Fruit fly (Drosophila melanogaster): ENCODE measurements around the gene CG7083.

The CG7083 gene

DNA sequence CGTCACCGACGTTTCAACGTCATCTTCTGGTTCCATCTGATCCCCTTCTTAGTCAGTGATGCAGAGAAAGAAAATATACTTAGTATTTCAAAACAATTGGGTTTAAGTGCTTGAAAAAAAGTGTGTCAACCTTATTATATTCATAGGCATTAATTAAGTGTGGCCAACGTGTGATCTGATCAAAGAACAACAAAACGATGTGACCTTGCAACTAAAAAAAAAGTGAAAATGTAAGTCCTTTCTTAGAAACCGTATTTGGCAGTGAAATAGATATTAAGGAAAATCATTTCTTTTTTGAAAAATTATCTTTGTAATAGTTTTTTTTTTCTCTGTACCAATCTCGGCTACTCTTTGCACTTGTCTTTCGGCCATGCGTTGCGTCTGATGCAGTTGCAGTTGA is 44.5 kb downstream of the CG7083 start:
- TF ChIP-seq CG10321 (GFP tag; IDR thresholded peaks at IDR 0.05) (no peak), Oaz (GFP tag; IDR thresholded peaks at IDR 0.05) (no peak), CG18262 (tag; optimal IDR thresholded peaks at IDR 0.05) (peak; percentile 28), CG11504 (tag; optimal IDR thresholded peaks at IDR 0.05) (peak; percentile 58), gem (tag; optimal IDR thresholded peaks at IDR 0.05) (peak; percentile 49), CG9609 (GFP tag; optimal IDR thresholded peaks at IDR 0.05) (peak; percentile 10), bab2 (GFP tag; optimal IDR thresholded peaks at IDR 0.05) (no peak), CG12071 (GFP tag; optimal IDR thresholded peaks at IDR 0.05) (no peak), Ssrp (tag; optimal IDR thresholded peaks at IDR 0.05) (peak; percentile 31), wek (GFP tag; optimal IDR thresholded peaks at IDR 0.05) (no peak), phol (tag; optimal IDR thresholded peaks at IDR 0.05) (peak; percentile 47), CG2712 (tag; optimal IDR thresholded peaks at IDR 0.05) (peak; percentile 26), tin (GFP tag; optimal IDR thresholded peaks at IDR 0.05) (no peak), nmo (GFP tag; optimal IDR thresholded peaks at IDR 0.05) (peak; percentile 44), CG3065 (GFP tag; optimal IDR thresholded peaks at IDR 0.05) (no peak), CG12659 (GFP tag; optimal IDR thresholded peaks at IDR 0.05) (no peak), zfh2 (GFP tag; optimal IDR thresholded peaks at IDR 0.05) (no peak), CG6254 (GFP tag; optimal IDR thresholded peaks at IDR 0.05) (peak; percentile 4), Dfd (GFP tag; optimal IDR thresholded peaks at IDR 0.05) (no peak), Drgx (GFP tag; IDR thresholded peaks at IDR 0.05) (peak; percentile 56; the same call in 1 of the 2 replicates), Sox100B (GFP tag; optimal IDR thresholded peaks at IDR 0.05) (no peak), Tbp (GFP tag; optimal IDR thresholded peaks at IDR 0.05) (no peak), CG12391 (tag; optimal IDR thresholded peaks at IDR 0.05) (peak; percentile 7), Oli (tag; optimal IDR thresholded peaks at IDR 0.05) (peak; percentile 25), Blimp-1 (GFP tag; optimal IDR thresholded peaks at IDR 0.05) (peak; percentile 63), CG14710 (tag; optimal IDR thresholded peaks at IDR 0.05) (peak; percentile 15), CoRest (tag; optimal IDR thresholded peaks at IDR 0.05) (no peak), CG8281 (tag; optimal IDR thresholded peaks at IDR 0.05) (no peak), tx (GFP tag; optimal IDR thresholded peaks at IDR 0.05) (no peak), p53 (GFP tag; optimal IDR thresholded peaks at IDR 0.05) (no peak), nau (GFP tag; optimal IDR thresholded peaks at IDR 0.05) (no peak), tio (GFP tag; optimal IDR thresholded peaks at IDR 0.05) (peak; percentile 10), CG16813 (GFP tag; IDR thresholded peaks at IDR 0.05; ENCODE audit: partially characterized antibody) (no peak), CG10979 (tag; optimal IDR thresholded peaks at IDR 0.05) (peak; percentile 56), pros (GFP tag; optimal IDR thresholded peaks at IDR 0.05) (no peak), CG10147 (GFP tag; optimal IDR thresholded peaks at IDR 0.05) (no peak), Antp (GFP tag; optimal IDR thresholded peaks at IDR 0.05) (no peak), Adf1 (GFP tag; IDR thresholded peaks at IDR 0.05) (no peak), CG31441 (GFP tag; IDR thresholded peaks at IDR 0.05) (peak; percentile 29; the same call in 1 of the 2 replicates), CG10959 (GFP tag; IDR thresholded peaks at IDR 0.05) (no peak), fd96Cb (tag; optimal IDR thresholded peaks at IDR 0.05) (peak; percentile 25), bsh (GFP tag; optimal IDR thresholded peaks at IDR 0.05) (peak in 1 of 2 experiments; percentile 61), dmrt11E (tag; optimal IDR thresholded peaks at IDR 0.05) (no peak), cas (GFP tag; IDR thresholded peaks at IDR 0.05) (no peak), CG8388 (GFP tag; optimal IDR thresholded peaks at IDR 0.05) (peak; percentile 10), Lhr (GFP tag; optimal IDR thresholded peaks at IDR 0.05) (peak; percentile 4), Atf3 (GFP tag; optimal IDR thresholded peaks at IDR 0.05) (no peak), Sox102F (GFP tag; optimal IDR thresholded peaks at IDR 0.05) (peak; percentile 21), CG15601 (tag; optimal IDR thresholded peaks at IDR 0.05) (peak; percentile 1), CG4404 (GFP tag; IDR thresholded peaks at IDR 0.05) (no peak)

Measured in whole organism, embryonic.